Worm (Caenorhabditis elegans): ENCODE data around the gene tin-9.2.

tin-9.2 gene

DNA sequence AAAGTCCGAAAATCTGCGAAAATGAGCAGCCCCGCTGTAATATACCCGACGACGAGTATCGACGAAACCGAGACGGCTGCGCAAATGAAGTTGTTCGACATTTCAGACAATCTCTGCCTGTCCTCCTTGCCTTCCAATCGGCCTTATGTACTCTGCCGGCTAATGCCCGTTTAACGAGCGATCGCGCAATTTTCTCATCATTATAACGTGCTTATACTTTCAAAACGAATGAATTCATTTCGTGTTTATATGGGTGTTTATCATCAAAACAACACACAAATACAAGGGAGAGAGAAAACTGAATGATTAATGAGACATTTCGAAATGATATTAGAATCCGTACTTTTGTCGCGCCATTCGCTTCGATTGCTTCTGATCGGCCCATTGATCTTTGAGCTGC, 7.8 kb upstream of the tin-9.2 start, which contains the start of gene col-132:
col-132 (minus strand) TSS at position 101 of the 400 bp plus-strand sequence.
- TF ChIP-seq tra-4 (tag; optimal IDR thresholded peaks at IDR 0.05) (no peak), ama-1 (optimal IDR thresholded peaks at IDR 0.05) (no peak), tbx-37 (GFP tag; conservative IDR thresholded peaks at IDR 0.05) (no peak), flt-1 (GFP tag; IDR thresholded peaks at IDR 0.05) (no peak), hmg-4 (GFP tag; optimal IDR thresholded peaks at IDR 0.05) (no peak), B0310.2 (tag; optimal IDR thresholded peaks at IDR 0.05) (no peak)

DNA sequence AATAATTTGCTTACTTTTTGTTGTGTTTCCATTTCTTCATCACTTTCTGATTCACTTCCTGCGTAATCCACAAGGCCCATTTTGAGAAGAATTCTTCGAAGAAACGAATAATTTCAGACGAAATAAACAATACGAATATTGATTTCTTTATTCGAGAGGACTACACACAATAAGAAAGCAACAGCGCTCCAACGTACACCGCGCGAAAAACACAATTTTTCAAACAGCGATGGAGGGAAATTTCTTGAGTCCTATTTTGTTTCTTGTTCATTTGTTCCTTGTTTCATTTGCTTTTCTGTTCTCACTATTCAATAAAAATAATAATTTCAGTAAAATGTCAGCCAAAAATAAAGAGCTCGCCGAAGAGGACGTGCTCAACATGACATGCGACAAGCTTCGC, 5.1 kb upstream of the tin-9.2 start, which contains the start of the genes prcc-1 and C39E9.12:
prcc-1 (minus strand) TSS at position 119 of the 400 bp plus-strand sequence.
C39E9.12 (plus strand) TSS at position 331 of the 400 bp plus-strand sequence.
- TF ChIP-seq aly-1 (tag; optimal IDR thresholded peaks at IDR 0.05) (no peak), hmg-4 (GFP tag; optimal IDR thresholded peaks at IDR 0.05) (no peak), scrt-1 (GFP tag; IDR thresholded peaks at IDR 0.05) (no peak), tbx-37 (GFP tag; conservative IDR thresholded peaks at IDR 0.05) (no peak), ceh-36 (tag; optimal IDR thresholded peaks at IDR 0.05) (no peak), tra-4 (tag; optimal IDR thresholded peaks at IDR 0.05) (no peak), sea-1 (GFP tag; conservative IDR thresholded peaks at IDR 0.05) (no peak), ceh-13 (GFP tag; optimal IDR thresholded peaks at IDR 0.05) (no peak), F13C5.2 (tag; optimal IDR thresholded peaks at IDR 0.05) (no peak), ama-1 (optimal IDR thresholded peaks at IDR 0.05) (no peak), tbx-11 (GFP tag; IDR thresholded peaks at IDR 0.05) (no peak), B0310.2 (tag; optimal IDR thresholded peaks at IDR 0.05) (no peak), hmbx-1 (tag; optimal IDR thresholded peaks at IDR 0.05) (no peak), pes-1 (GFP tag; IDR thresholded peaks at IDR 0.05) (no peak), ets-7 (tag; optimal IDR thresholded peaks at IDR 0.05) (no peak)

- TF ChIP-seq hnd-1 (tag; optimal IDR thresholded peaks at IDR 0.05) (no peak), ama-1 (optimal IDR thresholded peaks at IDR 0.05) (peak; percentile 14)
Observed at ce11 chrIV:13095462-13095861, 3.3 kb upstream of the tin-9.2 start, which contains the start of gene rfc-3. Gene rfc-3 (plus strand): TSS chrIV:13095762.

DNA sequence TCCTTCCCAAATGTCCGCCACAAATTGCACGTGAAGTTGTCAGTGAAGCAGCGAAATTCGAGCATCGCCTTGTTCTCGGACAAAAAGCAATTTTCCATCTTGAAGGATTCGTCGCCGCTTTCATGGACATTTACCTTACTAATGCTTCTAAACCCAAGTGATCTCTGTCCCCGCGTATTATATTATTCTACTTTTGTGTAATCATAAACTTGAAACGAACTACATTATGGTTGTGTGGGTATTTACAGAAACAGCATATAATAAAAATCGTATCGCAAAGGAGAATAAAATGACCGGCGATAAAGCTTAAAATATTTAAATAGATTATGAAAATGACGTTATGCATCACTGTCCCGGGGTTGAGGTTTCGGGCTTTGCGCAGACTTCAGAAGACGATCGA, 2.0 kb upstream of the tin-9.2 start:
- TF ChIP-seq B0310.2 (tag; optimal IDR thresholded peaks at IDR 0.05) (no peak), tra-4 (tag; optimal IDR thresholded peaks at IDR 0.05) (no peak), tbx-37 (GFP tag; conservative IDR thresholded peaks at IDR 0.05) (no peak), scrt-1 (GFP tag; IDR thresholded peaks at IDR 0.05) (no peak), hmbx-1 (tag; optimal IDR thresholded peaks at IDR 0.05) (no peak), aly-1 (tag; optimal IDR thresholded peaks at IDR 0.05) (no peak), sea-1 (GFP tag; conservative IDR thresholded peaks at IDR 0.05) (no peak), hnd-1 (tag; optimal IDR thresholded peaks at IDR 0.05) (no peak), tbx-11 (GFP tag; IDR thresholded peaks at IDR 0.05) (no peak), ets-7 (tag; optimal IDR thresholded peaks at IDR 0.05) (no peak), ceh-36 (tag; optimal IDR thresholded peaks at IDR 0.05) (no peak), ama-1 (optimal IDR thresholded peaks at IDR 0.05) (no peak), pes-1 (GFP tag; IDR thresholded peaks at IDR 0.05) (no peak)

DNA sequence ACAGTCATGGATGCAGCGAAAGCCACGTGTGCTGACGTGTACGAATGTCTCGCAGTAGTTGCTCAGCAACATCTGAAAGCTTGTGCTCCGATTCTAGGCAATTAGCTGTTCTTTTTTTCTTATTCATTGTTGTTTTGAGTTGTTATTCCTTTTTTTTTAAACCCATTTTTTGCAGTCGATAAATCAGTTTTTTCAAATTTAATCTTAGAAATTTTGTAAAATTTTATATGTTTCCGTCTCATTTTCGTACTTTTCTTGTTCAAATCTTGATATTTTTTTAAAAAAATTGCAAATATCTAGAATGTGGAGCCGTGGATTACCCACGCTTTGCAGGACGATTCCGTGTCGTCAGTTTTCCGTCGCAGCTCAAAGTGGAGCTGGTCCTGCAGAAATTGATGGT, 1.6 kb downstream of the tin-9.2 start, which contains the start of gene fask-1:
fask-1 (plus strand) TSS at position 301 of the 400 bp plus-strand sequence.
- no peak for TF ChIP-seq tbx-11 (GFP tag; IDR thresholded peaks at IDR 0.05)
- no peak for TF ChIP-seq pes-1 (GFP tag; IDR thresholded peaks at IDR 0.05)
- TF ChIP-seq ceh-13 (GFP tag; optimal IDR thresholded peaks at IDR 0.05) = no peak
- no peak for TF ChIP-seq ceh-36 (tag; optimal IDR thresholded peaks at IDR 0.05)
- no peak for TF ChIP-seq hmg-4 (GFP tag; optimal IDR thresholded peaks at IDR 0.05)
- no peak for TF ChIP-seq ets-7 (tag; optimal IDR thresholded peaks at IDR 0.05)
- no peak for TF ChIP-seq tra-4 (tag; optimal IDR thresholded peaks at IDR 0.05)
- TF ChIP-seq hmbx-1 (tag; optimal IDR thresholded peaks at IDR 0.05) = no peak
- no peak for TF ChIP-seq tbx-37 (GFP tag; conservative IDR thresholded peaks at IDR 0.05)
- TF ChIP-seq hnd-1 (tag; optimal IDR thresholded peaks at IDR 0.05) = no peak
- no peak for TF ChIP-seq F13C5.2 (tag; optimal IDR thresholded peaks at IDR 0.05)
- TF ChIP-seq scrt-1 (GFP tag; IDR thresholded peaks at IDR 0.05) = no peak
- TF ChIP-seq flt-1 (GFP tag; IDR thresholded peaks at IDR 0.05) = no peak
- TF ChIP-seq ama-1 (optimal IDR thresholded peaks at IDR 0.05) = no peak
- no peak for TF ChIP-seq sea-1 (GFP tag; conservative IDR thresholded peaks at IDR 0.05)
- no peak for TF ChIP-seq B0310.2 (tag; optimal IDR thresholded peaks at IDR 0.05)
- no peak for TF ChIP-seq aly-1 (tag; optimal IDR thresholded peaks at IDR 0.05)

DNA sequence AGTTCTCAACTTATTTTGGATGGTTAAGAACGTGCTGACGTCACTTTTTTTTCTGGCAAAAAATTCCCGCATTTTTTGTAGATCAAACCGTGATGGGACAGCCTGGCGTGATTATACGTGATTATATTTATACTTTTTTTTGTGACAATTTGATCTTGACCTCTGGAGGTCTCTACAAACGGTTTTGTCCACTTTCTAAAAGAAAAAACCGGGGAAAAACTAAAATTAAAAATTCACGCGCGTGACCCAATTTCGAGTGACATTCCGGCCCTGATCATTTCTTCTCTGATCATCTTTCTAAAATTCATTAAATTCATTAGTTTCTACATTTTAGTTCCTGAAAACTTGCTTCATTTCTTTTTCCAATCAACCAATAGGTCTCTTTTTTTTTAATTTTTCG, 6.1 kb downstream of the tin-9.2 start, which contains the start of gene rde-11:
rde-11 (plus strand) TSS at position 301 of the 400 bp plus-strand sequence.
- TF ChIP-seq tbx-37 (GFP tag; conservative IDR thresholded peaks at IDR 0.05) = no peak
- no peak for TF ChIP-seq ceh-36 (tag; optimal IDR thresholded peaks at IDR 0.05)
- no peak for TF ChIP-seq pes-1 (GFP tag; IDR thresholded peaks at IDR 0.05)
- TF ChIP-seq hmg-4 (GFP tag; optimal IDR thresholded peaks at IDR 0.05) = no peak
- TF ChIP-seq sea-1 (GFP tag; conservative IDR thresholded peaks at IDR 0.05) = no peak
- TF ChIP-seq ceh-13 (GFP tag; optimal IDR thresholded peaks at IDR 0.05) = no peak
- no peak for TF ChIP-seq flt-1 (GFP tag; IDR thresholded peaks at IDR 0.05)
- TF ChIP-seq ets-7 (tag; optimal IDR thresholded peaks at IDR 0.05) = no peak
- TF ChIP-seq scrt-1 (GFP tag; IDR thresholded peaks at IDR 0.05) = no peak
- TF ChIP-seq ama-1 (optimal IDR thresholded peaks at IDR 0.05) = no peak
- no peak for TF ChIP-seq tra-4 (tag; optimal IDR thresholded peaks at IDR 0.05)
- TF ChIP-seq F13C5.2 (tag; optimal IDR thresholded peaks at IDR 0.05) = no peak
- TF ChIP-seq hnd-1 (tag; optimal IDR thresholded peaks at IDR 0.05) = no peak

- TF ChIP-seq pes-1 (GFP tag; IDR thresholded peaks at IDR 0.05) = no peak
- no peak for TF ChIP-seq tbx-11 (GFP tag; IDR thresholded peaks at IDR 0.05)
- TF ChIP-seq ceh-13 (GFP tag; optimal IDR thresholded peaks at IDR 0.05) = no peak
- TF ChIP-seq tbx-37 (GFP tag; conservative IDR thresholded peaks at IDR 0.05) = no peak
- TF ChIP-seq ets-7 (tag; optimal IDR thresholded peaks at IDR 0.05) = no peak
- TF ChIP-seq B0310.2 (tag; optimal IDR thresholded peaks at IDR 0.05) = no peak
- no peak for TF ChIP-seq F13C5.2 (tag; optimal IDR thresholded peaks at IDR 0.05)
Observed at ce11 chrIV:13107359-13107758, 8.6 kb downstream of the tin-9.2 start, which contains the start of gene B0564.2. Gene B0564.2 (plus strand): TSS chrIV:13107659.

ce11 chrIV:13108430-13108829, 9.6 kb downstream of the tin-9.2 start:
- no peak for TF ChIP-seq flt-1 (GFP tag; IDR thresholded peaks at IDR 0.05)
- TF ChIP-seq tra-4 (tag; optimal IDR thresholded peaks at IDR 0.05) = no peak
- no peak for TF ChIP-seq scrt-1 (GFP tag; IDR thresholded peaks at IDR 0.05)
- no peak for TF ChIP-seq aly-1 (tag; optimal IDR thresholded peaks at IDR 0.05)
- TF ChIP-seq ama-1 (optimal IDR thresholded peaks at IDR 0.05) = no peak
- TF ChIP-seq tbx-37 (GFP tag; conservative IDR thresholded peaks at IDR 0.05) = no peak
- TF ChIP-seq ets-7 (tag; optimal IDR thresholded peaks at IDR 0.05) = no peak
- no peak for TF ChIP-seq sea-1 (GFP tag; conservative IDR thresholded peaks at IDR 0.05)
- TF ChIP-seq hnd-1 (tag; optimal IDR thresholded peaks at IDR 0.05) = no peak
- no peak for TF ChIP-seq hmbx-1 (tag; optimal IDR thresholded peaks at IDR 0.05)
